Fruit fly (Drosophila melanogaster): ENCODE measurements around the gene pasha.

DNA sequence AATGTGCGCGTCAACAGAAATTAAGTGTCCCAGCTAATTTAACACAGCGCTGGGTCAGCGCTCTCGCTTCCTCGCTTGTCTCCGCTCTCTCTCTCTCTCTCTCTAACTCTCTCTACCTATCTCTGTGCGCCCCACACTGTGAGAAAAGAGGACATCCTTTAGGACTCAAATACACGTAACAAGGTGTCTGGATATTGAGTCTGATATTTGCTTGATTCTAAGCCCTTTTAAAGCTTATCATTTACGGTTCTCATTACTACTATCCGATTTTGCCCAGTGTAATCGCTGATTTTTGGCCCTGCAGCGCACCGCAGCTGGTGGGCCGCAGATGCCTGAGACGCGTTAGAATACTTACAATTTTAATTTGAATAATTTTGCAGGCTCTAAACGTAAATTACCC is 18.7 kb downstream of the pasha start:
- TF ChIP-seq EcR (GFP tag; optimal IDR thresholded peaks at IDR 0.05) = no peak
- TF ChIP-seq psq (optimal IDR thresholded peaks at IDR 0.05) = no peak

Data from whole organism.